Fruit fly (Drosophila melanogaster) whole organism, embryonic: Measurements from ENCODE around the gene Acp65Aa.

Experiments
- CG10274 ChIP-seq: fragments of 200-800 bp; sonication (Bioruptor generic); optimal IDR thresholded peaks from 3 replicates; lab custom pipeline; 2017; ENCODE audit warnings: missing biosample characterization, mild to moderate bottlenecking, missing genetic modification characterization
- CG10366 ChIP-seq: fragments of 200-800 bp; sonication (Bioruptor generic); IDR thresholded peaks from 2 replicates; pipeline ENCODE4 v1.3.6; 2022; ENCODE audit warnings: missing biosample characterization, missing genetic modification characterization
- CG12104 ChIP-seq: fragments of 200-800 bp; sonication (Bioruptor generic); optimal IDR thresholded peaks from 3 replicates; lab custom pipeline; 2016; ENCODE audit warnings: missing biosample characterization, missing genetic modification characterization
- CG12155 ChIP-seq: fragments of 200-800 bp; sonication (Bioruptor generic); optimal IDR thresholded peaks from 3 replicates; lab custom pipeline; 2016; ENCODE audit warnings: missing biosample characterization, missing genetic modification characterization
- CG12219 ChIP-seq: fragments of 200-800 bp; sonication (Bioruptor generic); optimal IDR thresholded peaks from 3 replicates; lab custom pipeline; 2018; ENCODE audit warnings: missing biosample characterization, mild to moderate bottlenecking, missing genetic modification characterization
- CG13296 ChIP-seq: fragments of 200-800 bp; sonication (Bioruptor generic); optimal IDR thresholded peaks from 3 replicates; lab custom pipeline; 2018; ENCODE audit warnings: missing biosample characterization, mild to moderate bottlenecking, missing genetic modification characterization
- CG14710 ChIP-seq: fragments of 200-800 bp; sonication (Bioruptor generic); optimal IDR thresholded peaks from 3 replicates; lab custom pipeline; 2019; ENCODE audit warnings: missing biosample characterization, mild to moderate bottlenecking, missing genetic modification characterization, moderate library complexity
- CG15269 ChIP-seq: fragments of 200-800 bp; sonication (Bioruptor generic); optimal IDR thresholded peaks from 2 replicates; lab custom pipeline; 2018; ENCODE audit warnings: missing biosample characterization, mild to moderate bottlenecking, missing genetic modification characterization, moderate library complexity
- CG16863 ChIP-seq: fragments of 200-800 bp; sonication (Bioruptor generic); optimal IDR thresholded peaks from 3 replicates; lab custom pipeline; 2016; ENCODE audit warnings: missing biosample characterization, missing genetic modification characterization
- CG17912 ChIP-seq: fragments of 200-800 bp; sonication (Bioruptor generic); optimal IDR thresholded peaks from 2 replicates; lab custom pipeline; 2018; ENCODE audit warnings: missing biosample characterization, mild to moderate bottlenecking, missing genetic modification characterization
- CG32532 ChIP-seq: fragments of 200-800 bp; sonication (Bioruptor generic); IDR thresholded peaks from 2 replicates; pipeline ENCODE4 v1.3.6; 2022; ENCODE audit warnings: missing biosample characterization, missing genetic modification characterization
- CG3995 ChIP-seq: fragments of 200-800 bp; sonication (Bioruptor generic); optimal IDR thresholded peaks from 3 replicates; lab custom pipeline; 2016; ENCODE audit warnings: missing biosample characterization, missing genetic modification characterization
- CG4707 ChIP-seq: fragments of 200-800 bp; sonication (Bioruptor generic); optimal IDR thresholded peaks from 2 replicates; lab custom pipeline; 2018; ENCODE audit warnings: missing biosample characterization, mild to moderate bottlenecking, missing genetic modification characterization, moderate library complexity
- CG6791 ChIP-seq: fragments of 200-800 bp; sonication (Bioruptor generic); IDR thresholded peaks from 3 replicates; pipeline ENCODE4 v1.3.6; 2022; ENCODE audit warnings: missing biosample characterization, missing genetic modification characterization; ENCODE audit not compliant: partially characterized antibody
- CG7839 ChIP-seq: fragments of 200-800 bp; sonication (Bioruptor generic); optimal IDR thresholded peaks from 3 replicates; lab custom pipeline; 2018; ENCODE audit warnings: missing biosample characterization, mild to moderate bottlenecking, missing genetic modification characterization, moderate library complexity
- CG9817 ChIP-seq: fragments of 200-800 bp; sonication (Bioruptor generic); optimal IDR thresholded peaks from 2 replicates; lab custom pipeline; 2018; ENCODE audit warnings: missing biosample characterization, mild to moderate bottlenecking, missing genetic modification characterization, moderate library complexity
- Chrac-16 ChIP-seq: fragments of 200-800 bp; sonication (Bioruptor generic); optimal IDR thresholded peaks from 3 replicates; lab custom pipeline; 2016; ENCODE audit warnings: missing biosample characterization, missing genetic modification characterization
- Dek ChIP-seq: fragments of 200-800 bp; sonication (Bioruptor generic); optimal IDR thresholded peaks from 3 replicates; lab custom pipeline; 2019; ENCODE audit warnings: missing biosample characterization, mild to moderate bottlenecking, missing genetic modification characterization, moderate library complexity
- HLH3B ChIP-seq: fragments of 200-800 bp; sonication (Bioruptor generic); IDR thresholded peaks from 2 replicates; pipeline ENCODE4 v1.3.6; 2022; ENCODE audit warnings: missing biosample characterization, missing genetic modification characterization
- Jarid2 ChIP-seq: fragments of 200-800 bp; sonication (Bioruptor generic); optimal IDR thresholded peaks from 3 replicates; lab custom pipeline; 2017; ENCODE audit warnings: mild to moderate bottlenecking, missing biosample characterization, missing genetic modification reagents, missing genetic modification characterization
- Max ChIP-seq: fragments of 200-800 bp; sonication (Bioruptor generic); optimal IDR thresholded peaks from 2 replicates; lab custom pipeline; 2016; ENCODE audit warnings: missing biosample characterization, mild to moderate bottlenecking, missing genetic modification characterization
- Med ChIP-seq: fragments of 200-800 bp; sonication (Bioruptor generic); peaks from one replicate; lab custom pipeline; 2016; ENCODE audit warnings: missing biosample characterization, missing genetic modification characterization, mild to moderate bottlenecking, inconsistent platforms, moderate library complexity
- Pdp1 ChIP-seq, 2 experiments: fragments of 200-800 bp; sonication (Bioruptor generic); optimal IDR thresholded peaks; 3 replicates each; lab custom pipeline; 2016; ENCODE audit warnings: missing biosample characterization in 2 of 2, missing genetic modification characterization in 2 of 2, mild to moderate bottlenecking in 1 of 2, moderate library complexity in 1 of 2
- Rx ChIP-seq: fragments of 200-800 bp; sonication (Bioruptor generic); IDR thresholded peaks from 2 replicates; pipeline ENCODE4 v1.3.6; 2022; ENCODE audit warnings: missing biosample characterization, missing genetic modification characterization
- Sin3A ChIP-seq: fragments of >200 bp; optimal IDR thresholded peaks from 2 replicates; lab custom pipeline; 2018
- Sox102F ChIP-seq: fragments of 200-800 bp; sonication (Bioruptor generic); optimal IDR thresholded peaks from 2 replicates; lab custom pipeline; 2018; ENCODE audit warnings: missing biosample characterization, mild to moderate bottlenecking, missing genetic modification characterization, moderate library complexity
- Spps ChIP-seq: fragments of 200-800 bp; sonication (Bioruptor generic); optimal IDR thresholded peaks from 2 replicates; lab custom pipeline; 2018; ENCODE audit warnings: missing biosample characterization, mild to moderate bottlenecking, missing genetic modification characterization
- Sry-β ChIP-seq: fragments of 200-800 bp; sonication (Bioruptor generic); optimal IDR thresholded peaks from 2 replicates; lab custom pipeline; 2018; ENCODE audit warnings: missing biosample characterization, mild to moderate bottlenecking, missing genetic modification characterization, moderate library complexity
- Stat92E ChIP-seq, 3 experiments: fragments of >200 bp in 2 of 3; fragments of 200-800 bp in 1 of 3; sonication (Bioruptor generic) in 1 of 3; optimal IDR thresholded peaks; 2 replicates each; lab custom pipeline; 2017 to 2019; ENCODE audit warnings: missing biosample characterization in 3 of 3, missing genetic modification characterization in 3 of 3, mild to moderate bottlenecking in 1 of 3, moderate library complexity in 1 of 3
- Usf ChIP-seq: fragments of 200-800 bp; sonication (Bioruptor generic); optimal IDR thresholded peaks from 2 replicates; lab custom pipeline; 2017; ENCODE audit warnings: missing genotype, missing biosample characterization, missing genetic modification characterization
- YL-1 ChIP-seq: fragments of 200-800 bp; sonication (Bioruptor generic); optimal IDR thresholded peaks from 3 replicates; lab custom pipeline; 2017; ENCODE audit warnings: missing biosample characterization, mild to moderate bottlenecking, missing genetic modification characterization
- ab ChIP-seq: fragments of 200-800 bp; sonication (Bioruptor generic); optimal IDR thresholded peaks from 2 replicates; lab custom pipeline; 2016; ENCODE audit warnings: missing biosample characterization, missing genetic modification characterization
- amos ChIP-seq: fragments of 200-800 bp; sonication (Bioruptor generic); IDR thresholded peaks from 2 replicates; pipeline ENCODE4 v1.3.6; 2022; ENCODE audit warnings: missing biosample characterization, missing genetic modification characterization; ENCODE audit not compliant: partially characterized antibody
- ash1 ChIP-seq: fragments of 200-800 bp; sonication (Bioruptor generic); optimal IDR thresholded peaks from 2 replicates; lab custom pipeline; 2018; ENCODE audit warnings: missing biosample characterization, mild to moderate bottlenecking, missing genetic modification characterization
- cato ChIP-seq: fragments of 200-800 bp; sonication (Bioruptor generic); optimal IDR thresholded peaks from 2 replicates; lab custom pipeline; 2016; ENCODE audit warnings: missing biosample characterization, missing genetic modification characterization, borderline replicate concordance
- eve ChIP-seq, 2 experiments: fragments of >200 bp; optimal IDR thresholded peaks; 2 replicates each; lab custom pipeline; 2017; ENCODE audit warnings: missing biosample characterization in 2 of 2, missing genetic modification characterization in 2 of 2
- exex ChIP-seq: fragments of 200-800 bp; sonication (Bioruptor generic); optimal IDR thresholded peaks from 4 replicates; lab custom pipeline; 2018; ENCODE audit warnings: missing biosample characterization, mild to moderate bottlenecking, missing genetic modification characterization, moderate library complexity
- klu ChIP-seq: fragments of 200-800 bp; sonication (Bioruptor generic); IDR thresholded peaks from 2 replicates; pipeline ENCODE4 v1.3.6; 2022; ENCODE audit warnings: missing biosample characterization, missing genetic modification characterization
- lmd ChIP-seq: fragments of 200-800 bp; sonication (Bioruptor generic); IDR thresholded peaks from 2 replicates; pipeline ENCODE4 v1.3.6; 2022; ENCODE audit warnings: missing biosample characterization, missing genetic modification characterization
- mam ChIP-seq: fragments of 200-800 bp; sonication (Bioruptor generic); optimal IDR thresholded peaks from 3 replicates; lab custom pipeline; 2016; ENCODE audit warnings: missing biosample characterization, missing genetic modification characterization
- nom ChIP-seq: fragments of 200-800 bp; sonication (Bioruptor generic); optimal IDR thresholded peaks from 2 replicates; lab custom pipeline; 2017; ENCODE audit warnings: missing biosample characterization, missing genetic modification characterization, mild to moderate bottlenecking, moderate library complexity, missing genetic modification reagents
- peb ChIP-seq: fragments of 200-800 bp; sonication (Bioruptor generic); IDR thresholded peaks from 2 replicates; pipeline ENCODE4 v1.3.6; 2022; ENCODE audit warnings: missing biosample characterization, missing genetic modification characterization
- pros ChIP-seq: fragments of 200-800 bp; sonication (Bioruptor generic); optimal IDR thresholded peaks from 3 replicates; lab custom pipeline; 2019; ENCODE audit warnings: missing biosample characterization, mild to moderate bottlenecking, missing genetic modification characterization, moderate library complexity
- ro ChIP-seq: fragments of 200-800 bp; sonication (Bioruptor generic); IDR thresholded peaks from 2 replicates; pipeline ENCODE4 v1.3.6; 2022; ENCODE audit warnings: missing biosample characterization, missing genetic modification characterization
- shn ChIP-seq: fragments of 200-800 bp; sonication (Bioruptor generic); optimal IDR thresholded peaks from 3 replicates; lab custom pipeline; 2016; ENCODE audit warnings: missing biosample characterization, missing genetic modification characterization
- so ChIP-seq: fragments of 200-800 bp; sonication (Bioruptor generic); IDR thresholded peaks from 3 replicates; pipeline ENCODE4 v1.3.6; 2022; ENCODE audit warnings: missing biosample characterization, missing genetic modification characterization
- stc ChIP-seq: fragments of 200-800 bp; sonication (Bioruptor generic); IDR thresholded peaks from 2 replicates; pipeline ENCODE4 v1.3.6; 2022; ENCODE audit warnings: missing biosample characterization, missing genetic modification characterization
- tgo ChIP-seq: fragments of 200-800 bp; sonication (Bioruptor generic); IDR thresholded peaks from 3 replicates; pipeline ENCODE4 v1.3.6; 2022; ENCODE audit warnings: missing biosample characterization, missing genetic modification characterization
- tll ChIP-seq, 2 experiments: fragments of 200-800 bp in 1 of 2; fragments of >200 bp in 1 of 2; sonication (Bioruptor generic) in 1 of 2; optimal IDR thresholded peaks; 2 replicates each; lab custom pipeline; 2017 to 2019; ENCODE audit warnings: missing biosample characterization in 2 of 2, missing genetic modification characterization in 2 of 2, mild to moderate bottlenecking in 1 of 2, moderate library complexity in 1 of 2
- twi ChIP-seq: fragments of 200-800 bp; optimal IDR thresholded peaks from 2 replicates; lab custom pipeline; 2019; ENCODE audit warnings: missing biosample characterization, mild to moderate bottlenecking, missing genetic modification characterization, moderate library complexity

The Acp65Aa gene

dm6 chr3L:6181776-6182175 lies 29.2 kb upstream of the Acp65Aa start, which contains the start of gene CG10274 (continued):
- TF ChIP-seq Usf (GFP tag; lab: Kevin White, UChicago): peak; percentile 47
- no peak for TF ChIP-seq Rx (GFP tag; lab: Robert Waterston, UW)
- peak; percentile 64 for TF ChIP-seq CG16863 (GFP tag; lab: Kevin White, UChicago)
- TF ChIP-seq CG13296: no peak
- TF ChIP-seq CG12104 (GFP tag; lab: Kevin White, UChicago): peak; percentile 51
- peak; percentile 74 for TF ChIP-seq Max (GFP tag; lab: Kevin White, UChicago)
- TF ChIP-seq nom: no peak
- TF ChIP-seq Sin3A: peak; percentile 75
- peak; percentile 70 for TF ChIP-seq shn (GFP tag; lab: Kevin White, UChicago)
- TF ChIP-seq mam: peak; percentile 80
- TF ChIP-seq so (GFP tag; lab: Robert Waterston, UW): 0 out of 3 replicates have a peak, but pooled peaks have one; percentile 13
- TF ChIP-seq Chrac-16 (GFP tag; lab: Kevin White, UChicago): peak; percentile 85
- peak in 1 of 3 experiments; percentile 39 for TF ChIP-seq Stat92E (GFP tag; optimal IDR thresholded peaks at IDR 0.05; lab: Kevin White, UChicago)
- TF ChIP-seq CG10274 (GFP tag; lab: Kevin White, UChicago): peak; percentile 56
- peak; percentile 90 for TF ChIP-seq CG12155 (GFP tag; lab: Kevin White, UChicago)
- TF ChIP-seq CG10366: peak; percentile 50
- TF ChIP-seq CG17912 (GFP tag; lab: Kevin White, UChicago): no peak
- no peak for TF ChIP-seq Sox102F (GFP tag; lab: Kevin White, UChicago)
- no peak for TF ChIP-seq CG15269 (tag; lab: Kevin White, UChicago)
- peak; percentile 81 for TF ChIP-seq CG9817
- TF ChIP-seq ro: peak; percentile 48; the same call in 1 of the 2 replicates
- TF ChIP-seq lmd (GFP tag; lab: Robert Waterston, UW): peak; percentile 80
- peak; percentile 56 for TF ChIP-seq cato
- peak; percentile 65 for TF ChIP-seq YL-1
- TF ChIP-seq ab (GFP tag; lab: Kevin White, UChicago): peak; percentile 48
- TF ChIP-seq eve (GFP tag; optimal IDR thresholded peaks at IDR 0.05; lab: Kevin White, UChicago): no peak
- no peak for TF ChIP-seq pros (GFP tag; lab: Kevin White, UChicago)
- no peak for TF ChIP-seq Jarid2 (GFP tag; lab: Kevin White, UChicago)
- TF ChIP-seq CG3995: peak; percentile 79
- TF ChIP-seq CG4707: no peak
- peak; percentile 77 for TF ChIP-seq tgo (GFP tag; lab: Robert Waterston, UW)
- no peak for TF ChIP-seq stc (GFP tag; lab: Robert Waterston, UW)
- peak; percentile 70 for TF ChIP-seq twi
- peak; percentile 66 for TF ChIP-seq CG32532 (GFP tag; lab: Robert Waterston, UW)
- peak; percentile 93 for TF ChIP-seq Med
- no peak for TF ChIP-seq CG7839 (tag; lab: Kevin White, UChicago)
- peak; percentile 48; the same call in 1 of the 2 replicates for TF ChIP-seq peb (GFP tag; lab: Robert Waterston, UW)
- no peak for TF ChIP-seq ash1
- TF ChIP-seq CG12219 (GFP tag; lab: Kevin White, UChicago): peak; percentile 2
- peak in 1 of 2 experiments; percentile 67 for TF ChIP-seq Pdp1 (GFP tag; optimal IDR thresholded peaks at IDR 0.05; lab: Kevin White, UChicago)
- TF ChIP-seq HLH3B (GFP tag; lab: Robert Waterston, UW): peak; percentile 65
- TF ChIP-seq exex (tag; lab: Kevin White, UChicago): no peak
- TF ChIP-seq CG14710 (tag; lab: Kevin White, UChicago): peak; percentile 86
- TF ChIP-seq CG6791 (GFP tag; lab: Robert Waterston, UW): no peak
- TF ChIP-seq Sry-β (GFP tag; lab: Kevin White, UChicago): peak; percentile 100
- TF ChIP-seq Spps (tag; lab: Kevin White, UChicago): peak; percentile 56
- no peak for TF ChIP-seq Dek
- peak; percentile 73; the same call in 1 of the 2 replicates for TF ChIP-seq klu (GFP tag; lab: Robert Waterston, UW)
- peak in 1 of 2 experiments; percentile 44 for TF ChIP-seq tll (GFP tag; optimal IDR thresholded peaks at IDR 0.05; lab: Kevin White, UChicago)
- no peak for TF ChIP-seq amos (GFP tag; lab: Robert Waterston, UW)
